Fruit fly (Drosophila melanogaster): ENCODE results near the gene Sfp84E.

dm6 chr3R:7962778-7963494, 17.2 kb downstream of the Sfp84E start:
- TF ChIP-seq Adf1 (GFP tag; IDR thresholded peaks at IDR 0.05) (no peak), Kr (GFP tag; optimal IDR thresholded peaks at IDR 0.05) (no peak), Deaf1 (tag; optimal IDR thresholded peaks at IDR 0.05) (no peak), hbn (GFP tag; IDR thresholded peaks at IDR 0.05; ENCODE audit: partially characterized antibody) (no peak), mirr (GFP tag; optimal IDR thresholded peaks at IDR 0.05) (no peak), CG16815 (GFP tag; optimal IDR thresholded peaks at IDR 0.05) (peak; percentile 71), fru (optimal IDR thresholded peaks at IDR 0.05) (no peak), CG8478 (optimal IDR thresholded peaks at IDR 0.05) (peak; percentile 72), CG12744 (GFP tag; optimal IDR thresholded peaks at IDR 0.05) (no peak)
